Fruit fly (Drosophila melanogaster) whole organism, prepupa: Measurements from ENCODE around the gene CG2202.

Source experiments
- CG15336 ChIP-seq: fragments of 200-800 bp; sonication (Bioruptor generic); IDR thresholded peaks from 2 replicates; pipeline ENCODE4 v1.3.6; 2022; ENCODE audit warnings: missing biosample characterization, missing genetic modification characterization
- CG3032 ChIP-seq: fragments of 200-800 bp; optimal IDR thresholded peaks from 2 replicates; lab custom pipeline; 2019; ENCODE audit warnings: missing biosample characterization, mild to moderate bottlenecking, missing genetic modification characterization, moderate library complexity
- CG32006 ChIP-seq: fragments of 200-800 bp; sonication (Bioruptor generic); optimal IDR thresholded peaks from 3 replicates; lab custom pipeline; 2017; ENCODE audit warnings: missing biosample characterization, mild to moderate bottlenecking, missing genetic modification characterization
- CG6792 ChIP-seq: fragments of 200-800 bp; sonication (Bioruptor generic); optimal IDR thresholded peaks from 3 replicates; lab custom pipeline; 2016; ENCODE audit warnings: missing biosample characterization, missing genetic modification characterization
- Eip78C ChIP-seq: fragments of 200-800 bp; sonication (Bioruptor generic); peaks from one replicate; lab custom pipeline; 2016; ENCODE audit warnings: missing biosample characterization, missing genetic modification characterization
- Eip93F ChIP-seq: fragments of 200-800 bp; sonication (Bioruptor generic); optimal IDR thresholded peaks from 2 replicates; lab custom pipeline; 2016; ENCODE audit warnings: missing biosample characterization, mild to moderate bottlenecking, missing genetic modification characterization
- Ets96B ChIP-seq: fragments of 200-800 bp; optimal IDR thresholded peaks from 2 replicates; lab custom pipeline; 2019; ENCODE audit warnings: missing biosample characterization, mild to moderate bottlenecking, missing genetic modification characterization, moderate library complexity
- Gug ChIP-seq: fragments of 200-800 bp; sonication (Bioruptor generic); IDR thresholded peaks from 2 replicates; pipeline ENCODE4 v1.3.6; 2022; ENCODE audit warnings: missing biosample characterization, missing genetic modification characterization
- Lpt ChIP-seq: fragments of 200-800 bp; sonication (Bioruptor generic); optimal IDR thresholded peaks from 3 replicates; lab custom pipeline; 2016; ENCODE audit warnings: missing biosample characterization, missing genetic modification characterization
- pdm3 ChIP-seq: fragments of 200-800 bp; sonication (Bioruptor generic); optimal IDR thresholded peaks from 3 replicates; lab custom pipeline; 2016; ENCODE audit warnings: missing biosample characterization, missing genetic modification characterization
- svp ChIP-seq: fragments of 200-800 bp; sonication (Bioruptor generic); peaks from one replicate; lab custom pipeline; 2016; ENCODE audit warnings: missing biosample characterization, missing genetic modification characterization
- vri ChIP-seq: fragments of 200-800 bp; sonication (Bioruptor generic); optimal IDR thresholded peaks from 3 replicates; lab custom pipeline; 2016; ENCODE audit warnings: missing biosample characterization, mild to moderate bottlenecking, missing genetic modification characterization

- TF ChIP-seq Ets96B (tag; lab: Kevin White, UChicago) = no peak
- TF ChIP-seq Eip93F (GFP tag; lab: Kevin White, UChicago) = no peak
- no peak for TF ChIP-seq Lpt
- TF ChIP-seq Eip78C (GFP tag; lab: Kevin White, UChicago) = no peak
- no peak for TF ChIP-seq pdm3
- no peak for TF ChIP-seq vri (GFP tag; lab: Kevin White, UChicago)
- no peak for TF ChIP-seq CG32006 (GFP tag; lab: Kevin White, UChicago)
- no peak for TF ChIP-seq CG3032 (tag; lab: Kevin White, UChicago)
- no peak for TF ChIP-seq svp (GFP tag; lab: Kevin White, UChicago)
- no peak for TF ChIP-seq CG6792
- no peak for TF ChIP-seq CG15336 (GFP tag; lab: Robert Waterston, UW)
- no peak for TF ChIP-seq Gug (GFP tag; lab: Robert Waterston, UW)
These were observed 20.5 kb downstream of the CG2202 start, which contains the start of gene CG2157 for dm6 chrX:10869045-10869444.
